Fruit fly (Drosophila melanogaster) whole organism, embryonic: ENCODE data around the gene CG5157.

Experiments used
- BEAF-32 ChIP-seq: fragments of 200-800 bp; sonication (Bioruptor generic); optimal IDR thresholded peaks from 3 replicates; lab custom pipeline; 2017; ENCODE audit warnings: missing biosample characterization, missing genetic modification characterization, mild to moderate bottlenecking, moderate library complexity, missing genetic modification reagents
- Bdp1 ChIP-seq: fragments of 200-800 bp; sonication (Bioruptor generic); optimal IDR thresholded peaks from 3 replicates; lab custom pipeline; 2016; ENCODE audit warnings: missing biosample characterization, missing genetic modification characterization
- CG10979 ChIP-seq: fragments of 200-800 bp; sonication (Bioruptor generic); optimal IDR thresholded peaks from 2 replicates; lab custom pipeline; 2018; ENCODE audit warnings: missing biosample characterization, mild to moderate bottlenecking, missing genetic modification characterization, moderate library complexity
- CG11093 ChIP-seq: fragments of 200-800 bp; sonication (Bioruptor generic); IDR thresholded peaks from 3 replicates; pipeline ENCODE4 v1.3.6; 2022; ENCODE audit warnings: missing biosample characterization, missing genetic modification characterization
- CG11696 ChIP-seq: fragments of 200-800 bp; sonication (Bioruptor generic); IDR thresholded peaks from 2 replicates; pipeline ENCODE4 v1.3.6; 2022; ENCODE audit warnings: missing biosample characterization, missing genetic modification characterization
- CG13624 ChIP-seq: fragments of 200-800 bp; sonication (Bioruptor generic); optimal IDR thresholded peaks from 2 replicates; lab custom pipeline; 2016; ENCODE audit warnings: missing biosample characterization, missing genetic modification characterization
- CG13775 ChIP-seq: fragments of 200-800 bp; sonication (Bioruptor generic); optimal IDR thresholded peaks from 3 replicates; lab custom pipeline; 2017; ENCODE audit warnings: missing biosample characterization, mild to moderate bottlenecking, missing genetic modification characterization
- CG17802 ChIP-seq: fragments of 200-800 bp; sonication (Bioruptor generic); optimal IDR thresholded peaks from 2 replicates; lab custom pipeline; 2018; ENCODE audit warnings: missing biosample characterization, mild to moderate bottlenecking, missing genetic modification characterization, moderate library complexity
- CG2199 ChIP-seq: fragments of 200-800 bp; sonication (Bioruptor generic); IDR thresholded peaks from 3 replicates; pipeline ENCODE4 v1.3.6; 2022; ENCODE audit warnings: missing biosample characterization, missing genetic modification characterization
- CG2712 ChIP-seq: fragments of 200-800 bp; optimal IDR thresholded peaks from 3 replicates; lab custom pipeline; 2019; ENCODE audit warnings: missing biosample characterization, mild to moderate bottlenecking, missing genetic modification characterization, moderate library complexity
- CG31388 ChIP-seq: fragments of 200-800 bp; sonication (Bioruptor generic); optimal IDR thresholded peaks from 2 replicates; lab custom pipeline; 2016; ENCODE audit warnings: missing biosample characterization, missing genetic modification characterization
- CG33213 ChIP-seq: fragments of 200-800 bp; sonication (Bioruptor generic); optimal IDR thresholded peaks from 3 replicates; lab custom pipeline; 2016; ENCODE audit warnings: missing biosample characterization, missing genetic modification characterization
- CG4328 ChIP-seq: fragments of 200-800 bp; sonication (Bioruptor generic); optimal IDR thresholded peaks from 3 replicates; lab custom pipeline; 2017; ENCODE audit warnings: missing biosample characterization, missing genetic modification reagents, missing genetic modification characterization
- CG4820 ChIP-seq: fragments of 200-800 bp; sonication (Bioruptor generic); optimal IDR thresholded peaks from 3 replicates; lab custom pipeline; 2016; ENCODE audit warnings: missing biosample characterization, missing genetic modification characterization
- CG6175 ChIP-seq: fragments of 200-800 bp; sonication (Bioruptor generic); IDR thresholded peaks from 3 replicates; pipeline ENCODE4 v1.3.6; 2022; ENCODE audit warnings: missing biosample characterization, missing genetic modification characterization
- CG6765 ChIP-seq: fragments of 200-800 bp; sonication (Bioruptor generic); optimal IDR thresholded peaks from 3 replicates; lab custom pipeline; 2017; ENCODE audit warnings: missing biosample characterization, mild to moderate bottlenecking, missing genetic modification characterization
- CG7271 ChIP-seq: fragments of 200-800 bp; sonication (Bioruptor generic); optimal IDR thresholded peaks from 2 replicates; lab custom pipeline; 2018; ENCODE audit warnings: missing biosample characterization, mild to moderate bottlenecking, missing genetic modification characterization, moderate library complexity
- CG7786 ChIP-seq: fragments of 200-800 bp; sonication (Bioruptor generic); optimal IDR thresholded peaks from 2 replicates; lab custom pipeline; 2016; ENCODE audit warnings: missing biosample characterization, missing genetic modification characterization
- CG7928 ChIP-seq: fragments of 200-800 bp; sonication (Bioruptor generic); optimal IDR thresholded peaks from 2 replicates; lab custom pipeline; 2017; ENCODE audit warnings: missing biosample characterization, mild to moderate bottlenecking, missing genetic modification characterization
- CG8281 ChIP-seq: fragments of 200-800 bp; sonication (Bioruptor generic); optimal IDR thresholded peaks from 2 replicates; lab custom pipeline; 2018; ENCODE audit warnings: missing biosample characterization, mild to moderate bottlenecking, missing genetic modification characterization, moderate library complexity
- GATAe ChIP-seq: fragments of 200-800 bp; sonication (Bioruptor generic); conservative IDR thresholded peaks from 2 replicates; pipeline ENCODE4 v1.3.6; 2022; ENCODE audit warnings: missing biosample characterization, missing genetic modification characterization
- HLH54F ChIP-seq: fragments of 200-800 bp; sonication (Bioruptor generic); optimal IDR thresholded peaks from 3 replicates; lab custom pipeline; 2016; ENCODE audit warnings: missing biosample characterization, missing genetic modification characterization
- HmgD ChIP-seq: fragments of 200-800 bp; sonication (Bioruptor generic); optimal IDR thresholded peaks from 3 replicates; lab custom pipeline; 2016; ENCODE audit warnings: missing biosample characterization, missing genetic modification characterization
- Kr ChIP-seq: fragments of 200-800 bp; sonication (Bioruptor generic); optimal IDR thresholded peaks from 2 replicates; lab custom pipeline; 2017; ENCODE audit warnings: missing biosample characterization, mild to moderate bottlenecking, missing genetic modification characterization
- NC2α ChIP-seq: fragments of 200-800 bp; sonication (Bioruptor generic); optimal IDR thresholded peaks from 2 replicates; lab custom pipeline; 2016; ENCODE audit warnings: missing biosample characterization, missing genetic modification characterization
- NK7.1 ChIP-seq: fragments of 200-800 bp; sonication (Bioruptor generic); optimal IDR thresholded peaks from 3 replicates; lab custom pipeline; 2016; ENCODE audit warnings: missing biosample characterization, missing genetic modification characterization
- Spps ChIP-seq: fragments of 200-800 bp; sonication (Bioruptor generic); optimal IDR thresholded peaks from 2 replicates; lab custom pipeline; 2018; ENCODE audit warnings: missing biosample characterization, mild to moderate bottlenecking, missing genetic modification characterization
- TFAM ChIP-seq: fragments of 200-800 bp; sonication (Bioruptor generic); optimal IDR thresholded peaks from 2 replicates; lab custom pipeline; 2017; ENCODE audit warnings: missing biosample characterization, missing genetic modification characterization, inconsistent platforms
- Tbp ChIP-seq: fragments of >200 bp; optimal IDR thresholded peaks from 2 replicates; lab custom pipeline; 2018; ENCODE audit warnings: missing biosample characterization, missing genetic modification characterization
- ab ChIP-seq: fragments of 200-800 bp; sonication (Bioruptor generic); optimal IDR thresholded peaks from 2 replicates; lab custom pipeline; 2016; ENCODE audit warnings: missing biosample characterization, missing genetic modification characterization
- ap ChIP-seq: fragments of 200-800 bp; sonication (Bioruptor generic); IDR thresholded peaks from 2 replicates; pipeline ENCODE4 v1.3.6; 2022; ENCODE audit warnings: missing biosample characterization, missing genetic modification characterization
- az2 ChIP-seq: fragments of 200-800 bp; sonication (Bioruptor generic); optimal IDR thresholded peaks from 3 replicates; lab custom pipeline; 2016; ENCODE audit warnings: missing biosample characterization, missing genetic modification characterization
- bowl ChIP-seq: fragments of 200-800 bp; sonication (Bioruptor generic); IDR thresholded peaks from 2 replicates; pipeline ENCODE4 v1.3.6; 2022; ENCODE audit warnings: missing biosample characterization, missing genetic modification characterization
- disco-r ChIP-seq: fragments of 200-800 bp; sonication (Bioruptor generic); optimal IDR thresholded peaks from 2 replicates; lab custom pipeline; 2016; ENCODE audit warnings: missing biosample characterization, missing genetic modification characterization
- dysf ChIP-seq: fragments of 200-800 bp; sonication (Bioruptor generic); IDR thresholded peaks from 3 replicates; pipeline ENCODE4 v1.3.6; 2022; ENCODE audit warnings: missing biosample characterization, missing genetic modification characterization
- fd102C ChIP-seq: fragments of 200-800 bp; sonication (Bioruptor generic); optimal IDR thresholded peaks from 2 replicates; lab custom pipeline; 2018; ENCODE audit warnings: missing biosample characterization, mild to moderate bottlenecking, missing genetic modification characterization, moderate library complexity
- gsb-n ChIP-seq: fragments of 200-800 bp; sonication (Bioruptor generic); optimal IDR thresholded peaks from 3 replicates; lab custom pipeline; 2018; ENCODE audit warnings: missing biosample characterization, mild to moderate bottlenecking, missing genetic modification characterization
- gt ChIP-seq: fragments of 200-800 bp; sonication (Bioruptor generic); IDR thresholded peaks from 2 replicates; pipeline ENCODE4 v1.3.6; 2022; ENCODE audit warnings: missing biosample characterization, missing genetic modification characterization
- hkb ChIP-seq, 2 experiments: fragments of 200-800 bp in 1 of 2; fragments of >200 bp in 1 of 2; sonication (Bioruptor generic) in 1 of 2; IDR thresholded peaks in 1 of 2; optimal IDR thresholded peaks in 1 of 2; 2 replicates each; pipeline versions ENCODE4 v1.3.6 to Lab custom; 2017 to 2022; ENCODE audit warnings: missing biosample characterization in 1 of 2, missing genetic modification characterization in 1 of 2
- ind ChIP-seq: fragments of 200-800 bp; sonication (Bioruptor generic); optimal IDR thresholded peaks from 3 replicates; lab custom pipeline; 2016; ENCODE audit warnings: missing biosample characterization, missing genetic modification characterization
- kay ChIP-seq: fragments of 200-800 bp; sonication (Bioruptor generic); optimal IDR thresholded peaks from 2 replicates; lab custom pipeline; 2016; ENCODE audit warnings: missing biosample characterization, missing genetic modification characterization
- luna ChIP-seq: fragments of 200-800 bp; sonication (Bioruptor generic); optimal IDR thresholded peaks from 2 replicates; lab custom pipeline; 2016; ENCODE audit warnings: missing biosample characterization, missing genetic modification characterization
- mam ChIP-seq: fragments of 200-800 bp; sonication (Bioruptor generic); optimal IDR thresholded peaks from 3 replicates; lab custom pipeline; 2016; ENCODE audit warnings: missing biosample characterization, missing genetic modification characterization
- nmo ChIP-seq: fragments of 200-800 bp; sonication (Bioruptor generic); optimal IDR thresholded peaks from 2 replicates; lab custom pipeline; 2018; ENCODE audit warnings: missing biosample characterization, mild to moderate bottlenecking, missing genetic modification characterization, moderate library complexity
- oc ChIP-seq: fragments of 200-800 bp; sonication (Bioruptor generic); optimal IDR thresholded peaks from 2 replicates; lab custom pipeline; 2018; ENCODE audit warnings: missing biosample characterization, mild to moderate bottlenecking, missing genetic modification characterization, moderate library complexity
- otp ChIP-seq: fragments of 200-800 bp; sonication (Bioruptor generic); IDR thresholded peaks from 3 replicates; pipeline ENCODE4, ENCODE4 v1.3.6; 2022; ENCODE audit warnings: missing biosample characterization, missing genetic modification characterization
- salm ChIP-seq: fragments of 200-800 bp; sonication (Bioruptor generic); optimal IDR thresholded peaks from 2 replicates; lab custom pipeline; 2018; ENCODE audit warnings: missing biosample characterization, mild to moderate bottlenecking, missing genetic modification characterization
- sens ChIP-seq: fragments of 200-800 bp; sonication (Bioruptor generic); peaks from one replicate; lab custom pipeline; 2016; ENCODE audit warnings: missing biosample characterization, missing genetic modification characterization
- stwl ChIP-seq: fragments of 200-800 bp; sonication (Bioruptor generic); optimal IDR thresholded peaks from 3 replicates; lab custom pipeline; 2018; ENCODE audit warnings: missing biosample characterization, mild to moderate bottlenecking, missing genetic modification characterization, moderate library complexity
- trem ChIP-seq: fragments of 200-800 bp; optimal IDR thresholded peaks from 3 replicates; lab custom pipeline; 2019; ENCODE audit warnings: missing biosample characterization, mild to moderate bottlenecking, missing genetic modification characterization, moderate library complexity

The CG5157 gene

DNA sequence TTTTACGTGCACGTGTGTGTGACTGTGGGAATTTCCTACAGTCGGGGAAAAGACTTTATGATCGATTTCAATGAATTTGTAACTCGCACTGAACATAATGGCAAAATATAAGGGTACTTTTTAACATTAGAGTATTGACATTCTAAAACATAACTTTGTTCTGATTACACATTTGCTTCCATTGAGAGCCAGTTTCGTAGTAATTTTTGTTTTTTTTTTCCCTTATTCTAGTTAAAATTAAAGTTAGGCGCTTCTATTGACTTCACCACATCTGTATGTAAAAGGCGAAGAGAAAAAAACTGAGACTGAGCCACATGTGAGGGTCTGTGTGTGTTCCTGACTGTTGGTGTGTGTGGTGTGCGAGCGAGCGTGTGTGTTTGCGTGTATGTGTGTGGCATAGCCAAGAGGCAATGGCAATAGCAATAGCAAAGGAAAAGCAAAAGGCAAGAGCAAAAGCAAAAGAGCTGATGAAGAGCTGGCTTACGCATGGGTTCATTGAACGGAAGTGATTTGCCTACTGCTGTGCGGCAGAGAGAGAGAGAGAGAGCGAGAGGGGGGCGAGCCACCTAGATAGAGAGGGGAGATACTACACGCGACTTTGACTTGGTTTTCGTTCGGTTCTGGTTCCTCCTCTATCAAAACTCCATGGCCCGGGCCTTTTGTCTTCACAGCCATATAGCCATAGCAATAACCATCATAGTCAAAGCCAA is 24.3 kb upstream of the CG5157 start (continued):
- TF ChIP-seq CG4328 (GFP tag; lab: Kevin White, UChicago) (peak; percentile 43), Bdp1 (GFP tag; lab: Kevin White, UChicago) (peak; percentile 34), Tbp (GFP tag; lab: Kevin White, UChicago) (no peak), fd102C (no peak), CG4820 (GFP tag; lab: Kevin White, UChicago) (peak; percentile 51), kay (GFP tag; lab: Kevin White, UChicago) (no peak), Kr (GFP tag; lab: Kevin White, UChicago) (no peak), nmo (GFP tag; lab: Kevin White, UChicago) (peak; percentile 66), CG11093 (GFP tag; lab: Robert Waterston, UW) (no peak), HLH54F (GFP tag; lab: Kevin White, UChicago) (peak; percentile 74), CG7271 (tag; lab: Kevin White, UChicago) (no peak), CG2712 (peak; percentile 77), GATAe (GFP tag; lab: Robert Waterston, UW) (no peak), CG31388 (GFP tag; lab: Kevin White, UChicago) (no peak), stwl (no peak), HmgD (peak; percentile 5), ap (GFP tag; lab: Robert Waterston, UW) (no peak; the same call in 1 of the 2 replicates), CG33213 (GFP tag; lab: Kevin White, UChicago) (peak; percentile 28), hkb (optimal IDR thresholded peaks at IDR 0.05; lab: Kevin White, UChicago) (no peak), hkb (GFP tag; IDR thresholded peaks at IDR 0.05; lab: Robert Waterston, UW) (peak; percentile 58; the same call in 1 of the 2 replicates), gt (GFP tag; lab: Robert Waterston, UW) (no peak), NK7.1 (GFP tag; lab: Kevin White, UChicago) (no peak), ab (GFP tag; lab: Kevin White, UChicago) (peak; percentile 22), CG17802 (tag; lab: Kevin White, UChicago) (no peak), sens (GFP tag; lab: Kevin White, UChicago) (peak; percentile 87), BEAF-32 (GFP tag; lab: Kevin White, UChicago) (no peak), CG6765 (GFP tag; lab: Kevin White, UChicago) (peak; percentile 68), salm (tag; lab: Kevin White, UChicago) (peak; percentile 48), bowl (no peak), dysf (GFP tag; lab: Robert Waterston, UW) (peak; percentile 83), oc (tag; lab: Kevin White, UChicago) (peak; percentile 33), CG8281 (tag; lab: Kevin White, UChicago) (peak; percentile 29), CG7786 (GFP tag; lab: Kevin White, UChicago) (peak; percentile 84), ind (GFP tag; lab: Kevin White, UChicago) (peak; percentile 68), gsb-n (tag; lab: Kevin White, UChicago) (peak; percentile 27), CG6175 (GFP tag; lab: Robert Waterston, UW) (peak; percentile 65; the same call in 1 of the 3 replicates), CG11696 (GFP tag; lab: Robert Waterston, UW) (peak; percentile 88), az2 (GFP tag; lab: Kevin White, UChicago) (peak; percentile 71), TFAM (GFP tag; lab: Kevin White, UChicago) (no peak), Spps (tag; lab: Kevin White, UChicago) (peak; percentile 10), CG7928 (GFP tag; lab: Kevin White, UChicago) (peak; percentile 14), CG13624 (GFP tag; lab: Kevin White, UChicago) (peak; percentile 76), trem (tag; lab: Kevin White, UChicago) (peak; percentile 19), luna (GFP tag; lab: Kevin White, UChicago) (no peak), otp (GFP tag; lab: Robert Waterston, UW) (no peak), mam (GFP tag; lab: Kevin White, UChicago) (peak; percentile 85), CG10979 (tag; lab: Kevin White, UChicago) (peak; percentile 71), CG2199 (GFP tag; lab: Robert Waterston, UW) (peak; percentile 72; the same call in 2 of the 3 replicates), CG13775 (peak; percentile 47), NC2α (GFP tag; lab: Kevin White, UChicago) (peak; percentile 12), disco-r (no peak)
